Worm (Caenorhabditis elegans) whole organism, L2 larva: ENCODE measurements around the gene col-163.

Source experiments
- Y55F3AM.14 ChIP-seq: fragments of 200-800 bp; sonication (Bioruptor generic); optimal IDR thresholded peaks from 2 replicates; lab custom pipeline; 2018; ENCODE audit warnings: mild to moderate bottlenecking, missing genetic modification characterization, missing compliant biosample characterization
- ZK546.5 ChIP-seq: sonication (generic microtip); optimal IDR thresholded peaks from 2 replicates; lab custom pipeline; 2017; ENCODE audit warnings: missing biosample characterization, missing genetic modification characterization
- blmp-1 ChIP-seq: sonication (generic microtip); optimal IDR thresholded peaks from 2 replicates; lab custom pipeline; 2017; ENCODE audit warnings: missing genetic modification characterization, mild to moderate bottlenecking, missing compliant biosample characterization, antibody characterized with exemption, moderate library complexity; ENCODE audit not compliant: insufficient read depth
- crh-2 ChIP-seq: sonication (generic microtip); optimal IDR thresholded peaks from 2 replicates; lab custom pipeline; 2017; ENCODE audit warnings: missing biosample characterization, missing genetic modification characterization
- dmd-4 ChIP-seq: sonication (generic microtip); optimal IDR thresholded peaks from 2 replicates; lab custom pipeline; 2017; ENCODE audit warnings: missing biosample characterization, missing genetic modification characterization
- egl-27 ChIP-seq: sonication (generic microtip); optimal IDR thresholded peaks from 3 replicates; lab custom pipeline; 2017; ENCODE audit warnings: missing biosample characterization, missing genetic modification reagents, missing genetic modification characterization
- elt-1 ChIP-seq: fragments of 150-350 bp; optimal IDR thresholded peaks from 2 replicates; lab custom pipeline; 2014; ENCODE audit warnings: missing biosample characterization, missing genetic modification characterization
- elt-3 ChIP-seq: sonication (generic microtip); optimal IDR thresholded peaks from 2 replicates; lab custom pipeline; 2017; ENCODE audit warnings: missing biosample characterization, missing genetic modification characterization
- fos-1 ChIP-seq: fragments of 150-350 bp; optimal IDR thresholded peaks from 2 replicates; lab custom pipeline; 2014; ENCODE audit warnings: missing biosample characterization, missing genetic modification characterization
- lin-11 ChIP-seq: fragments of 150-350 bp; sonication (generic microtip); optimal IDR thresholded peaks from 2 replicates; lab custom pipeline; 2014; ENCODE audit warnings: missing biosample characterization, missing genetic modification characterization, inconsistent platforms, mixed read lengths
- lin-39 ChIP-seq: fragments of 150-350 bp; optimal IDR thresholded peaks from 2 replicates; lab custom pipeline; 2014; ENCODE audit warnings: missing biosample characterization, missing genetic modification reagents, missing genetic modification characterization
- lsy-2 ChIP-seq, 2 experiments: fragments of 150-350 bp in 1 of 2; sonication (generic microtip) in 1 of 2; optimal IDR thresholded peaks; 2 replicates each; lab custom pipeline; 2014 to 2017; ENCODE audit warnings: missing biosample characterization in 2 of 2, missing genetic modification characterization in 2 of 2
- mab-5 ChIP-seq: fragments of 150-350 bp; optimal IDR thresholded peaks from 2 replicates; lab custom pipeline; 2014; ENCODE audit warnings: missing biosample characterization, missing genetic modification characterization
- mbf-1 ChIP-seq: sonication (generic microtip); optimal IDR thresholded peaks from 2 replicates; lab custom pipeline; 2017; ENCODE audit warnings: missing biosample characterization, missing genetic modification characterization
- mdl-1 ChIP-seq, 2 experiments: fragments of 150-350 bp in 1 of 2; sonication (generic microtip) in 1 of 2; optimal IDR thresholded peaks; 2 replicates each; lab custom pipeline; 2017; ENCODE audit warnings: missing biosample characterization in 2 of 2, missing genetic modification characterization in 2 of 2
- nhr-10 ChIP-seq: sonication (generic microtip); optimal IDR thresholded peaks from 2 replicates; lab custom pipeline; 2017; ENCODE audit warnings: missing biosample characterization, missing genetic modification characterization
- nhr-11 ChIP-seq: fragments of 150-350 bp; optimal IDR thresholded peaks from 2 replicates; lab custom pipeline; 2014; ENCODE audit warnings: missing biosample characterization, missing genetic modification characterization
- nhr-12 ChIP-seq: fragments of 150-350 bp; optimal IDR thresholded peaks from 2 replicates; lab custom pipeline; 2014; ENCODE audit warnings: missing biosample characterization, missing genetic modification characterization
- nhr-129 ChIP-seq: fragments of 150-350 bp; optimal IDR thresholded peaks from 2 replicates; lab custom pipeline; 2014; ENCODE audit warnings: missing biosample characterization, missing genetic modification characterization
- nhr-23 ChIP-seq: fragments of 150-350 bp; optimal IDR thresholded peaks from 2 replicates; lab custom pipeline; 2014; ENCODE audit warnings: missing biosample characterization, missing genetic modification reagents, missing genetic modification characterization
- nhr-237 ChIP-seq: fragments of 150-350 bp; optimal IDR thresholded peaks from 2 replicates; lab custom pipeline; 2014; ENCODE audit warnings: missing biosample characterization, missing genetic modification characterization
- nhr-25 ChIP-seq: fragments of 150-350 bp; sonication (generic microtip); optimal IDR thresholded peaks from 3 replicates; lab custom pipeline; 2014; ENCODE audit warnings: missing biosample characterization, missing genetic modification characterization
- nhr-6 ChIP-seq: fragments of 150-350 bp; optimal IDR thresholded peaks from 2 replicates; lab custom pipeline; 2014; ENCODE audit warnings: missing biosample characterization, missing genetic modification characterization
- peb-1 ChIP-seq: fragments of 150-350 bp; optimal IDR thresholded peaks from 2 replicates; lab custom pipeline; 2014; ENCODE audit warnings: missing biosample characterization, missing genetic modification characterization
- skn-1 ChIP-seq: sonication (generic microtip); optimal IDR thresholded peaks from 2 replicates; lab custom pipeline; 2017; ENCODE audit warnings: missing biosample characterization, missing genetic modification characterization
- sma-9 ChIP-seq, 2 experiments: fragments of 150-350 bp in 1 of 2; sonication (generic microtip) in 1 of 2; optimal IDR thresholded peaks; 2 replicates each; lab custom pipeline; 2014 to 2016; ENCODE audit warnings: missing genetic modification characterization in 2 of 2, mild to moderate bottlenecking in 1 of 2, missing biosample characterization in 1 of 2, missing compliant biosample characterization in 1 of 2, missing genetic modification reagents in 1 of 2, moderate library complexity in 1 of 2
- unc-39 ChIP-seq: fragments of 150-350 bp; optimal IDR thresholded peaks from 2 replicates; lab custom pipeline; 2014; ENCODE audit warnings: missing biosample characterization, missing genetic modification characterization
- unc-55 ChIP-seq: fragments of 150-350 bp; sonication (generic microtip); optimal IDR thresholded peaks from 3 replicates; lab custom pipeline; 2014; ENCODE audit warnings: missing biosample characterization, missing genetic modification reagents, missing genetic modification characterization
- zag-1 ChIP-seq: fragments of 150-350 bp; optimal IDR thresholded peaks from 2 replicates; lab custom pipeline; 2014; ENCODE audit warnings: missing biosample characterization, missing genetic modification characterization
- ztf-11 ChIP-seq: sonication (generic microtip); optimal IDR thresholded peaks from 2 replicates; lab custom pipeline; 2017; ENCODE audit warnings: missing biosample characterization, missing genetic modification characterization

The col-163 gene

DNA sequence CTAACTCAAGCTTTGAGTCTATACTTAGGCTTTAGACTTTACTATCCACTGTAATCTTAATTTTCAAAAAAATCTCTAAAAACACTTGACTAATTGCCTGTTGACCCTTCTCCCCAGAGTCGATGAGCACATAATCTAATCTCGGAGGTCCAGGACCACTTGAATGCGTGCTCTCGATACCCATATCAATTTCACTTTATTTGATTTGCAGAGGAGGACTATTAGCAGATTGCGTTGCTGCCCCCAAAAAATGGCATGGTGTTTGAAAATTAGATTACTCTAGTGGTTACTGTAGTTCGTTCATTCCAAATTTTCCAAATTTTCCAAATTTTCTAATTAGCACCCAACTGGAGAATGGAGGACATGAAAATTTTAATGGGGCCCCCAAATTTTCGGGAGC is 45.6 kb downstream of the col-163 start:
- TF ChIP-seq nhr-12 (tag; lab: Kevin White, UChicago) (no peak), nhr-25 (tag; lab: Kevin White, UChicago) (no peak), unc-39 (tag; lab: Kevin White, UChicago) (no peak), dmd-4 (tag; lab: Kevin White, UChicago) (no peak), nhr-129 (tag; lab: Kevin White, UChicago) (no peak), elt-3 (tag; lab: Kevin White, UChicago) (no peak), nhr-23 (no peak), peb-1 (no peak), nhr-10 (tag; lab: Kevin White, UChicago) (no peak), Y55F3AM.14 (no peak), lsy-2 (tag; optimal IDR thresholded peaks at IDR 0.05; lab: Kevin White, UChicago) (no peak)

DNA sequence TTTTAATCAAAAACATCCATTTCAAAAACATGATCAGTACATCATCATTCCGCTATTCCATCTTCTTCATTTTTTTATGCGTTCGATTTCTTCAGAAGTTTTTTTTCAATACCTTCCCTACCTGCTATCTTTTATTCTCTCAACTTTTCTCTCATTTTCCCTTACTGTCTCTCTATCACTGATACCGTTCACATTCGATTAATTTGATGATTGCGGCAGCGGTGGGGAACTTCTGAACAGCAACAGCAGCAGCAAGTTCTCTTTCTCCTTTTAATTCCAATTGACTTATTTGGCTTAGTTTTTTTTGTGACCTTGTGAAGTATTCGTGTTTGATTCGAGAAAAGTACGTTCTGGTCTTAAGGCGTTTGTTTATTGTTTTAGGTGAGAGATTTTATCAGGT is 49.0 kb downstream of the col-163 start:
- TF ChIP-seq unc-55 (GFP tag; lab: Kevin White, UChicago) (no peak), mdl-1 (tag; optimal IDR thresholded peaks at IDR 0.05; lab: Kevin White, UChicago) (no peak), lsy-2 (tag; optimal IDR thresholded peaks at IDR 0.05; lab: Kevin White, UChicago) (no peak), mab-5 (tag; lab: Kevin White, UChicago) (no peak), nhr-11 (no peak), lin-11 (tag; lab: Kevin White, UChicago) (no peak), elt-3 (tag; lab: Kevin White, UChicago) (no peak), ztf-11 (tag; lab: Kevin White, UChicago) (no peak)

DNA sequence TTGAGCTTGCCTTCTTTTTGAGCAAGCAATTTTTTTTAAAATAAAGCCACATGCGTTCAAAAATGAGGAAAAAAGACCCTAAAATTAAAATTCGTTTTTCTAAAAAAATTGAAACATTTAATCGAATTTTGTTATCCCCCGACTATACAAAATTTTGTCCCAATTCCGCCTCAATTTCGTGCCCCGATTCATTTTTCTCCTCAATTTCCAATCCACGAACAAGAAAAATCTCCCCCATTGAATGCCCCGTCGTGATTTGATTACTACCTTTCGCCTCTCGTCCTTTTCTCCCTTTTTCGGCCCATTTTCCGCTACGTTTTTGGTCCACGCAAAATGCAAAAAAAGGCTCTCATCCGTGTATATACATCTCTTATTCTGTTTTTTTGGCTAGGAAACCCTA is 52.0 kb downstream of the col-163 start:
- TF ChIP-seq sma-9 (GFP tag; optimal IDR thresholded peaks at IDR 0.05; lab: Kevin White, UChicago): no peak
- TF ChIP-seq sma-9 (tag; optimal IDR thresholded peaks at IDR 0.05; lab: Kevin White, UChicago): no peak
- no peak for TF ChIP-seq nhr-11
- no peak for TF ChIP-seq nhr-237 (tag; lab: Kevin White, UChicago)
- TF ChIP-seq nhr-6 (tag; lab: Kevin White, UChicago): no peak
- no peak for TF ChIP-seq lin-11 (tag; lab: Kevin White, UChicago)
- TF ChIP-seq zag-1 (tag; lab: Kevin White, UChicago): no peak
- no peak for TF ChIP-seq mbf-1
- TF ChIP-seq lsy-2 (tag; optimal IDR thresholded peaks at IDR 0.05; lab: Kevin White, UChicago): no peak
- no peak for TF ChIP-seq blmp-1
- no peak for TF ChIP-seq crh-2 (tag; lab: Kevin White, UChicago)
- no peak for TF ChIP-seq dmd-4 (tag; lab: Kevin White, UChicago)
- no peak for TF ChIP-seq skn-1 (tag; lab: Kevin White, UChicago)
- TF ChIP-seq elt-1 (tag; lab: Kevin White, UChicago): no peak
- TF ChIP-seq egl-27 (tag; lab: Kevin White, UChicago): no peak
- TF ChIP-seq lin-39 (tag; lab: Kevin White, UChicago): no peak
- no peak for TF ChIP-seq fos-1 (tag; lab: Kevin White, UChicago)
- TF ChIP-seq ZK546.5 (tag; lab: Kevin White, UChicago): no peak
